Fruit fly (Drosophila melanogaster) whole organism, pupa: ENCODE results near the gene CG6125.
A peak's percentile ranks its signal among the peaks of the same experiment; 100 is the strongest.

Experiments used
- CG10348 ChIP-seq: fragments of 200-800 bp; sonication (Bioruptor generic); IDR thresholded peaks from 2 replicates; pipeline ENCODE4 v1.3.6; 2022; ENCODE audit warnings: missing biosample characterization, missing genetic modification characterization
- CG12605 ChIP-seq: fragments of 200-800 bp; sonication (Bioruptor generic); IDR thresholded peaks from 2 replicates; pipeline ENCODE4 v1.3.6; 2022; ENCODE audit warnings: missing biosample characterization, missing genetic modification characterization
- CG13204 ChIP-seq: fragments of 200-800 bp; sonication (Bioruptor generic); optimal IDR thresholded peaks from 2 replicates; lab custom pipeline; 2018; ENCODE audit warnings: missing biosample characterization, mild to moderate bottlenecking, missing genetic modification characterization, moderate library complexity
- CG14655 ChIP-seq: fragments of 200-800 bp; sonication (Bioruptor generic); optimal IDR thresholded peaks from 3 replicates; lab custom pipeline; 2017; ENCODE audit warnings: mild to moderate bottlenecking, missing biosample characterization, missing genetic modification reagents, missing genetic modification characterization
- CG15710 ChIP-seq: fragments of 200-800 bp; sonication (Bioruptor generic); optimal IDR thresholded peaks from 2 replicates; lab custom pipeline; 2018; ENCODE audit warnings: missing biosample characterization, mild to moderate bottlenecking, missing genetic modification characterization, moderate library complexity
- CG17806 ChIP-seq: fragments of 200-800 bp; sonication (Bioruptor generic); optimal IDR thresholded peaks from 2 replicates; lab custom pipeline; 2018; ENCODE audit warnings: missing biosample characterization, mild to moderate bottlenecking, missing genetic modification characterization, moderate library complexity
- CG32121 ChIP-seq: fragments of 200-800 bp; sonication (Bioruptor generic); IDR thresholded peaks from 2 replicates; pipeline ENCODE4 v1.3.6; 2022; ENCODE audit warnings: missing biosample characterization, missing genetic modification characterization
- CG34367 ChIP-seq: fragments of 200-800 bp; sonication (Bioruptor generic); optimal IDR thresholded peaks from 2 replicates; lab custom pipeline; 2018; ENCODE audit warnings: missing biosample characterization, mild to moderate bottlenecking, missing genetic modification characterization
- CG4496 ChIP-seq: fragments of 200-800 bp; sonication (Bioruptor generic); IDR thresholded peaks from 3 replicates; pipeline ENCODE4 v1.3.6; 2022; ENCODE audit warnings: missing biosample characterization, missing genetic modification characterization
- CG8159 ChIP-seq: fragments of 200-800 bp; sonication (Bioruptor generic); optimal IDR thresholded peaks from 3 replicates; lab custom pipeline; 2018; ENCODE audit warnings: missing biosample characterization, mild to moderate bottlenecking, missing genetic modification characterization, moderate library complexity
- CG8301 ChIP-seq: fragments of 200-800 bp; sonication (Bioruptor generic); optimal IDR thresholded peaks from 2 replicates; lab custom pipeline; 2018; ENCODE audit warnings: missing biosample characterization, mild to moderate bottlenecking, missing genetic modification characterization
- CG9948 ChIP-seq: fragments of 200-800 bp; sonication (Bioruptor generic); optimal IDR thresholded peaks from 2 replicates; lab custom pipeline; 2018; ENCODE audit warnings: missing biosample characterization, mild to moderate bottlenecking, missing genetic modification characterization, moderate library complexity
- D1 ChIP-seq: fragments of 200-800 bp; sonication (Bioruptor generic); optimal IDR thresholded peaks from 2 replicates; lab custom pipeline; 2018; ENCODE audit warnings: missing biosample characterization, mild to moderate bottlenecking, missing genetic modification characterization, moderate library complexity
- EcR ChIP-seq: fragments of 200-800 bp; sonication (Bioruptor generic); optimal IDR thresholded peaks from 3 replicates; lab custom pipeline; 2019; ENCODE audit warnings: missing biosample characterization, missing genetic modification characterization, mild to moderate bottlenecking, moderate library complexity, missing genetic modification reagents
- Ets98B ChIP-seq: fragments of 200-800 bp; sonication (Bioruptor generic); IDR thresholded peaks from 2 replicates; pipeline ENCODE4 v1.3.6; 2022; ENCODE audit warnings: missing biosample characterization, missing genetic modification characterization
- Pif1A ChIP-seq: fragments of 200-800 bp; sonication (Bioruptor generic); optimal IDR thresholded peaks from 3 replicates; lab custom pipeline; 2016; ENCODE audit warnings: missing biosample characterization, missing genetic modification characterization
- Pif1B ChIP-seq: fragments of 200-800 bp; sonication (Bioruptor generic); optimal IDR thresholded peaks from 3 replicates; lab custom pipeline; 2016; ENCODE audit warnings: missing biosample characterization, missing genetic modification characterization
- Snoo ChIP-seq: fragments of 200-800 bp; sonication (Bioruptor generic); optimal IDR thresholded peaks from 3 replicates; lab custom pipeline; 2017; ENCODE audit warnings: missing biosample characterization, mild to moderate bottlenecking, missing genetic modification characterization, inconsistent platforms
- fd96Ca ChIP-seq: fragments of 200-800 bp; sonication (Bioruptor generic); IDR thresholded peaks from 3 replicates; pipeline ENCODE4 v1.3.6; 2022; ENCODE audit warnings: missing biosample characterization, missing genetic modification characterization
- gl ChIP-seq: fragments of 200-800 bp; sonication (Bioruptor generic); optimal IDR thresholded peaks from 2 replicates; lab custom pipeline; 2018; ENCODE audit warnings: missing biosample characterization, mild to moderate bottlenecking, missing genetic modification characterization
- rn ChIP-seq: fragments of 200-800 bp; sonication (Bioruptor generic); IDR thresholded peaks from 2 replicates; pipeline ENCODE4 v1.3.6; 2022; ENCODE audit warnings: missing biosample characterization, missing genetic modification characterization

Gene CG6125

dm6 chr3R:15356645-15357431 lies 50.0 kb downstream of the CG6125 start, which contains the start of the genes Atg4b and Hibch:
Atg4b (minus strand) TSS chr3R:15356924.
Hibch (plus strand) TSS chr3R:15357229.
- peak; percentile 72 for TF ChIP-seq CG32121 (GFP tag; lab: Robert Waterston, UW)
- peak; percentile 89 for TF ChIP-seq CG8159 (tag; lab: Kevin White, UChicago)
- peak; percentile 46; the same call in 1 of the 2 replicates for TF ChIP-seq rn (GFP tag; lab: Robert Waterston, UW)
- no peak for TF ChIP-seq CG14655
- TF ChIP-seq Pif1B (GFP tag; lab: Kevin White, UChicago), result no peak
- peak; percentile 17 for TF ChIP-seq EcR (GFP tag; lab: Kevin White, UChicago)
- TF ChIP-seq Ets98B (GFP tag; lab: Robert Waterston, UW), result peak; percentile 75
- TF ChIP-seq CG34367 (tag; lab: Kevin White, UChicago), result peak; percentile 68
- peak; percentile 83 for TF ChIP-seq CG17806 (tag; lab: Kevin White, UChicago)
- TF ChIP-seq Pif1A (GFP tag; lab: Kevin White, UChicago), result no peak
- TF ChIP-seq CG15710 (tag; lab: Kevin White, UChicago), result peak; percentile 84
- TF ChIP-seq gl (tag; lab: Kevin White, UChicago), result peak; percentile 55
- peak; percentile 77 for TF ChIP-seq CG9948 (tag; lab: Kevin White, UChicago)
- no peak for TF ChIP-seq CG13204 (GFP tag; lab: Kevin White, UChicago)
- TF ChIP-seq CG12605 (GFP tag; lab: Robert Waterston, UW), result 0 out of 2 replicates have a peak, but pooled peaks have one; percentile 26
- TF ChIP-seq fd96Ca, result peak; percentile 75; the same call in 2 of the 3 replicates
- peak; percentile 63 for TF ChIP-seq Snoo
- TF ChIP-seq CG10348, result 0 out of 2 replicates have a peak, but pooled peaks have one; percentile 20
- peak; percentile 81 for TF ChIP-seq CG4496
- no peak for TF ChIP-seq D1 (tag; lab: Kevin White, UChicago)
- no peak for TF ChIP-seq CG8301 (tag; lab: Kevin White, UChicago)

dm6 chr3R:15356152-15356551 lies 50.7 kb downstream of the CG6125 start:
- TF ChIP-seq D1 (tag; lab: Kevin White, UChicago), result no peak
- TF ChIP-seq CG12605 (GFP tag; lab: Robert Waterston, UW), result no peak
- no peak for TF ChIP-seq CG8159 (tag; lab: Kevin White, UChicago)
- no peak for TF ChIP-seq fd96Ca
- TF ChIP-seq CG34367 (tag; lab: Kevin White, UChicago), result no peak
- no peak for TF ChIP-seq Snoo
- TF ChIP-seq EcR (GFP tag; lab: Kevin White, UChicago), result no peak
- TF ChIP-seq rn (GFP tag; lab: Robert Waterston, UW), result no peak
- no peak for TF ChIP-seq CG15710 (tag; lab: Kevin White, UChicago)
- no peak for TF ChIP-seq CG17806 (tag; lab: Kevin White, UChicago)
- TF ChIP-seq CG4496, result no peak

- TF ChIP-seq D1 (tag; lab: Kevin White, UChicago), result no peak
- TF ChIP-seq CG34367 (tag; lab: Kevin White, UChicago), result no peak
- no peak for TF ChIP-seq CG32121 (GFP tag; lab: Robert Waterston, UW)
- no peak for TF ChIP-seq Pif1A (GFP tag; lab: Kevin White, UChicago)
- no peak for TF ChIP-seq CG9948 (tag; lab: Kevin White, UChicago)
- TF ChIP-seq CG14655, result no peak
- TF ChIP-seq CG10348, result no peak
- no peak for TF ChIP-seq CG8159 (tag; lab: Kevin White, UChicago)
- TF ChIP-seq CG17806 (tag; lab: Kevin White, UChicago), result no peak
- TF ChIP-seq CG15710 (tag; lab: Kevin White, UChicago), result no peak
- TF ChIP-seq EcR (GFP tag; lab: Kevin White, UChicago), result no peak
- TF ChIP-seq CG12605 (GFP tag; lab: Robert Waterston, UW), result no peak
- TF ChIP-seq Pif1B (GFP tag; lab: Kevin White, UChicago), result no peak
- TF ChIP-seq Snoo, result no peak
- TF ChIP-seq gl (tag; lab: Kevin White, UChicago), result no peak
- no peak for TF ChIP-seq Ets98B (GFP tag; lab: Robert Waterston, UW)
- TF ChIP-seq CG4496, result no peak
- no peak for TF ChIP-seq CG13204 (GFP tag; lab: Kevin White, UChicago)
Observed at dm6 chr3R:15354019-15354418, 52.9 kb downstream of the CG6125 start.
